Worm (Caenorhabditis elegans) whole organism, L4/young adult: ENCODE results near the gene lido-5.

Experiments
- dao-5 ChIP-seq: sonication (generic microtip); optimal IDR thresholded peaks from 2 replicates; lab custom pipeline; 2016; ENCODE audit warnings: missing genotype, missing genetic modification characterization, moderate library complexity, missing compliant biosample characterization
- him-1 ChIP-seq: sonication (generic microtip); optimal IDR thresholded peaks from 2 replicates; lab custom pipeline; 2016; ENCODE audit warnings: missing genotype, missing genetic modification reagents, missing genetic modification characterization, missing compliant biosample characterization

- TF ChIP-seq him-1 (tag; lab: Kevin White, UChicago) (no peak), dao-5 (tag; lab: Kevin White, UChicago) (no peak)
Observed at ce11 chrX:17096508-17097234, 13.8 kb downstream of the lido-5 start, which contains the start of gene lido-1.
